Worm (Caenorhabditis elegans) whole organism, mixed stage, embryonic: ENCODE data around the gene Y54F10BM.9.

ENCODE experiments used
- M03D4.4 ChIP-seq: sonication (generic microtip); optimal IDR thresholded peaks from 2 replicates; lab custom pipeline; 2017; ENCODE audit warnings: mild to moderate bottlenecking, missing genetic modification characterization, missing compliant biosample characterization
- bed-3 ChIP-seq: fragments of 200-800 bp; sonication (Bioruptor generic); optimal IDR thresholded peaks from 3 replicates; lab custom pipeline; 2018; ENCODE audit warnings: mild to moderate bottlenecking, missing genetic modification characterization, moderate library complexity, missing compliant biosample characterization
- blmp-1 ChIP-seq: fragments of 150-350 bp; optimal IDR thresholded peaks from 2 replicates; lab custom pipeline; 2014; ENCODE audit warnings: missing biosample characterization, missing genetic modification characterization
- ceh-39 ChIP-seq: fragments of 150-350 bp; optimal IDR thresholded peaks from 2 replicates; lab custom pipeline; 2014; ENCODE audit warnings: missing biosample characterization, missing genetic modification characterization
- ceh-43 ChIP-seq: fragments of 200-800 bp; sonication (Bioruptor generic); optimal IDR thresholded peaks from 2 replicates; lab custom pipeline; 2018; ENCODE audit warnings: mild to moderate bottlenecking, missing genetic modification characterization, moderate library complexity, missing compliant biosample characterization
- ceh-83 ChIP-seq: fragments of 200-800 bp; sonication (Bioruptor generic); optimal IDR thresholded peaks from 2 replicates; lab custom pipeline; 2018; ENCODE audit warnings: mild to moderate bottlenecking, missing genetic modification characterization, missing compliant biosample characterization
- drap-1 ChIP-seq: fragments of 200-800 bp; sonication (Bioruptor generic); optimal IDR thresholded peaks from 3 replicates; lab custom pipeline; 2018; ENCODE audit warnings: mild to moderate bottlenecking, missing genetic modification characterization, missing compliant biosample characterization
- elt-1 ChIP-seq: sonication (generic microtip); optimal IDR thresholded peaks from 2 replicates; lab custom pipeline; 2017; ENCODE audit warnings: missing genetic modification characterization, mild to moderate bottlenecking, missing compliant biosample characterization, antibody characterized with exemption, moderate library complexity, borderline replicate concordance; ENCODE audit not compliant: insufficient read depth
- elt-3 ChIP-seq: fragments of 150-350 bp; optimal IDR thresholded peaks from 2 replicates; lab custom pipeline; 2014; ENCODE audit warnings: missing biosample characterization, missing genetic modification characterization
- flh-1 ChIP-seq: fragments of 200-800 bp; sonication (Bioruptor generic); optimal IDR thresholded peaks from 2 replicates; lab custom pipeline; 2018; ENCODE audit warnings: mild to moderate bottlenecking, missing genetic modification characterization, moderate library complexity, missing compliant biosample characterization
- ham-2 ChIP-seq: fragments of 200-800 bp; sonication (Bioruptor generic); optimal IDR thresholded peaks from 2 replicates; lab custom pipeline; 2018; ENCODE audit warnings: mild to moderate bottlenecking, missing genetic modification characterization, missing compliant biosample characterization
- lin-13 ChIP-seq: fragments of 150-350 bp; optimal IDR thresholded peaks from 2 replicates; lab custom pipeline; 2014; ENCODE audit warnings: missing biosample characterization, missing genetic modification characterization
- lin-32 ChIP-seq: fragments of 200-800 bp; sonication (Bioruptor generic); optimal IDR thresholded peaks from 2 replicates; lab custom pipeline; 2018; ENCODE audit warnings: mild to moderate bottlenecking, missing genetic modification characterization, missing compliant biosample characterization
- lsy-2 ChIP-seq: fragments of 150-350 bp; optimal IDR thresholded peaks from 2 replicates; lab custom pipeline; 2014; ENCODE audit warnings: missing biosample characterization, missing genetic modification characterization
- mab-5 ChIP-seq: fragments of 150-350 bp; optimal IDR thresholded peaks from 2 replicates; lab custom pipeline; 2014; ENCODE audit warnings: missing biosample characterization, missing genetic modification characterization
- nhr-12 ChIP-seq: fragments of 150-350 bp; optimal IDR thresholded peaks from 2 replicates; lab custom pipeline; 2014; ENCODE audit warnings: missing biosample characterization, missing genetic modification characterization
- nhr-2 ChIP-seq: fragments of 150-350 bp; optimal IDR thresholded peaks from 2 replicates; lab custom pipeline; 2014; ENCODE audit warnings: missing biosample characterization, missing genetic modification characterization
- nhr-237 ChIP-seq: fragments of 150-350 bp; optimal IDR thresholded peaks from 2 replicates; lab custom pipeline; 2014; ENCODE audit warnings: missing biosample characterization, missing genetic modification characterization
- nhr-28 ChIP-seq: fragments of 150-350 bp; optimal IDR thresholded peaks from 2 replicates; lab custom pipeline; 2014; ENCODE audit warnings: missing biosample characterization, missing genetic modification characterization
- nhr-76 ChIP-seq: sonication (generic microtip); optimal IDR thresholded peaks from 2 replicates; lab custom pipeline; 2017; ENCODE audit warnings: missing biosample characterization, missing genetic modification characterization
- pha-4 ChIP-seq: fragments of 150-350 bp; optimal IDR thresholded peaks from 2 replicates; lab custom pipeline; 2018; ENCODE audit warnings: missing biosample characterization, missing genetic modification reagents, missing genetic modification characterization
- sem-2 ChIP-seq: fragments of 200-800 bp; sonication (Bioruptor generic); optimal IDR thresholded peaks from 2 replicates; lab custom pipeline; 2018; ENCODE audit warnings: mild to moderate bottlenecking, missing genetic modification characterization, missing compliant biosample characterization
- snpc-4 ChIP-seq: fragments of 150-350 bp; optimal IDR thresholded peaks from 2 replicates; lab custom pipeline; 2014; ENCODE audit warnings: missing biosample characterization, missing genetic modification characterization
- sptf-1 ChIP-seq: sonication (generic microtip); optimal IDR thresholded peaks from 2 replicates; lab custom pipeline; 2017; ENCODE audit warnings: mild to moderate bottlenecking, missing genetic modification characterization, moderate library complexity, missing compliant biosample characterization
- tbx-8 ChIP-seq: fragments of 200-800 bp; sonication (Bioruptor generic); optimal IDR thresholded peaks from 2 replicates; lab custom pipeline; 2018; ENCODE audit warnings: mild to moderate bottlenecking, missing genetic modification characterization, moderate library complexity, missing compliant biosample characterization
- unc-120 ChIP-seq: sonication (generic microtip); optimal IDR thresholded peaks from 2 replicates; lab custom pipeline; 2017; ENCODE audit warnings: missing genetic modification characterization, missing compliant biosample characterization; ENCODE audit not compliant: poor library complexity, severe bottlenecking
- unc-39 ChIP-seq: fragments of 150-350 bp; optimal IDR thresholded peaks from 2 replicates; lab custom pipeline; 2014; ENCODE audit warnings: missing biosample characterization, missing genetic modification characterization
- unc-62 ChIP-seq: fragments of 150-350 bp; optimal IDR thresholded peaks from 2 replicates; lab custom pipeline; 2014; ENCODE audit warnings: missing biosample characterization, missing genetic modification reagents, missing genetic modification characterization
- zip-8 ChIP-seq: fragments of 150-350 bp; optimal IDR thresholded peaks from 2 replicates; lab custom pipeline; 2014; ENCODE audit warnings: missing biosample characterization, missing genetic modification characterization
- ztf-11 ChIP-seq: fragments of 150-350 bp; optimal IDR thresholded peaks from 2 replicates; lab custom pipeline; 2014; ENCODE audit warnings: missing biosample characterization, missing genetic modification characterization

Gene Y54F10BM.9

ce11 chrIII:2283341-2283847 is 21.3 kb downstream of the Y54F10BM.9 start:
- TF ChIP-seq ham-2 (GFP tag; lab: Kevin White, UChicago) (no peak), elt-1 (tag; lab: Kevin White, UChicago) (no peak), blmp-1 (tag; lab: Kevin White, UChicago) (no peak), elt-3 (no peak), snpc-4 (tag; lab: Kevin White, UChicago) (no peak), bed-3 (no peak), ztf-11 (tag; lab: Kevin White, UChicago) (no peak), nhr-76 (no peak), mab-5 (tag; lab: Kevin White, UChicago) (no peak), tbx-8 (no peak), unc-62 (no peak), lin-32 (GFP tag; lab: Kevin White, UChicago) (no peak), nhr-28 (tag; lab: Kevin White, UChicago) (no peak), lsy-2 (tag; lab: Kevin White, UChicago) (no peak), nhr-2 (no peak), unc-120 (no peak), ceh-39 (tag; lab: Kevin White, UChicago) (no peak)

DNA sequence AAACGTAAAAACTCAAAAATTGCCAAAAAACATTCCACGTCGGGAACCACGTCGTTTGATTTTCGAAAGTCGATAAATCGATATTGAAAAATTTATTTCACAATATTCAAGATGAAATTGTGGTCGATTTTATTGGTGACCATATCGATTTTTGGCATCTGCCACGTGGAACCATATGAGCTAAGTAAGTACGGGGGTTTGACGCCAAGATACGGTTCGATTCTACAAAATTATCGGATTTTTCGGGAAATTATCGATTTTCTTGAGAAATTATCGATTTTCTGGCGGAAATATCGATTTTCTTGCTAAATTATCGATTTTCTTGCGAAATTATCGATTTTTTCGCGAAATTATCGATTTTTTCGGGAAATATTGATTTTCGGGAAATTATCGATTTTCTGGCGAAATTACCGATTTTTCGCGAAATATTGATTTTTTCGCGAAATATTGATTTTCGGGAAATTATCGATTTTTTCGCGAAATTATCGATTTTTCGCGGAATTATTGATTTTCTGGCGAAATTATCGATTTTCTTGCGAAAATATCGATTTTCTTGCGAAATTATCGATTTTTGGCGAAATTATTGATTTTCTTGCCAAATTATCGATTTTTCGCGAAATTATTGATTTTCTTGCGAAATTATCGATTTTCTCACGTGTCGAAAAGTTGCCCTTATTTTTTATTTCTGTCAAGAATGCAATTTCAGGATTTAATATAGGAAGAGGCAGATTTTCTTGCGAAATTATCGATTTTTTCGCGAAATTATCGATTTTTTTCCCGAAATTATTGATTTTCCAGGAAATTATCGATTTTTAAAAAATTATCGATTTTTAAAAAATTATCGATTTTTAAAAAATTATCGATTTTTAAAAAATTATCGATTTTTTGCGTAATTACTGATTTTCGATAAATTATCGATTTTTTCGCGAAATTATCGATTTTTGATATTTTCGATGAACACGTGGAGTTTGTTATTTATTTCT is 22.5 kb downstream of the Y54F10BM.9 start, which contains the start of gene Y54F10BM.3:
Gene Y54F10BM.3 (plus strand): TSS at position 51 of the 983 bp plus-strand sequence.
- TF ChIP-seq unc-39 (tag; lab: Kevin White, UChicago) (no peak), mab-5 (tag; lab: Kevin White, UChicago) (no peak), flh-1 (GFP tag; lab: Kevin White, UChicago) (no peak), ceh-39 (tag; lab: Kevin White, UChicago) (peak; percentile 25), lin-32 (GFP tag; lab: Kevin White, UChicago) (no peak), pha-4 (no peak), M03D4.4 (tag; lab: Kevin White, UChicago) (no peak), sptf-1 (tag; lab: Kevin White, UChicago) (peak; percentile 23), tbx-8 (no peak), elt-1 (tag; lab: Kevin White, UChicago) (no peak), ceh-83 (GFP tag; lab: Kevin White, UChicago) (no peak)

DNA sequence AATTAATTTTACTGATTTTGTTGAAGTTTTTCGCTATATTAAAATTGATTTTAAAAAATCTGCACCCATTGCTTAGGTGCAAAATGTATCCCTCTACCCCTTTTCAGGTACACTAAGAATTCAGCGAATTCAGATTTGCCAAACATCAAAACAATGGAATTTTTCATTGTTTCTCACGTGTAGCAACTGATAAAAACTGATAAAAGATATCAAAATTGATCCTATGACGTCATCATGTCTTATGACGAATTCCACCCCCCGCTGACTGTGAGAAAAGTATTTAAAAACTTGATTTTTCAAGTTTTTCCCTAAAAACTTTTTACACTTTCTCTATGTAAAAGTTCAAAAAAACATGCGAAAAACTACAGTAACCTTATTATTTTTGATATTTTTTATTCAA is 24.2 kb downstream of the Y54F10BM.9 start, which contains the start of gene Y54F10BM.22:
Gene Y54F10BM.22 (plus strand): TSS at position 331 of the 400 bp plus-strand sequence.
- TF ChIP-seq snpc-4 (tag; lab: Kevin White, UChicago) (no peak), nhr-237 (tag; lab: Kevin White, UChicago) (no peak), zip-8 (tag; lab: Kevin White, UChicago) (peak; percentile 8), M03D4.4 (tag; lab: Kevin White, UChicago) (no peak), unc-120 (no peak), nhr-76 (no peak)

DNA sequence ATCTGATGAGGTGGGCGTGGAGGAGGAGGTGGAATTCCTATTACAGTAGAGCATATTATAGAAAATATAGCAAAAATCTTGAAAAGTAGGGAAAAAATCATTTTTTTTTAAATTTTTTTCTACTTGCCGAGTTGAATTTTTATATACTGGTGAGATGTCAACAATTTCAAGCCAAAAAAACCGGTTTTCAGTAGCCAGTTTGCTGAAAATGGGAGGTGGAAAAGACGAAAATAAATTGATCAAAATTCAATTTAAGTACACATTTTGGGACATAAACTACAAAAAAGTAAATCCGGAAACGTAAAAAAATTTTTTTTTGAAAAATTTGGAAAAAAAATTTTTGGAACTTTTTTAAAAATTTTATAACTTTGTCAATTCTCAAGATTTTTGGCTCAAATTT is 25.3 kb downstream of the Y54F10BM.9 start, which contains the start of gene Y54F10BM.23:
Gene Y54F10BM.23 (minus strand): TSS at position 101 of the 400 bp plus-strand sequence.
- no peak for TF ChIP-seq ztf-11 (tag; lab: Kevin White, UChicago)
- no peak for TF ChIP-seq drap-1
- TF ChIP-seq M03D4.4 (tag; lab: Kevin White, UChicago), result no peak
- TF ChIP-seq, all 35 proteins: peak for 0

DNA sequence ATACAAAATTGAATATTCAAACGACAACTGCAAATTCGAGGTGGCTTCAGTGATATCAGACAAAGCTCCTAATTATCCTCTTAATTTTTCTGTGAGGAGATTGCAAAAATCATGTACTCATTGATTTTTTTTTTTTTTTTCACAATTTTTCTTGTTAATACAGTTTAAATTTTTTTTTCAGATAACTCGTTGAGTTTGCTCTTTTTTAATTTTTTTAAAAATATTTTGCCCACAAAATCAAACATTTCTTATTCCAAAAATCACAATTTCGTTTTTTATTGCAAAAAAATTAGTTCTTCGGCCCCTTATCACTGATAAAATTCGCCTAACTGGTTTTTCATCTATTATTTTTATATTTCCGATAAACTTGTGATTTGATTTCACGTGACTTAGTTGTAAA is 27.9 kb downstream of the Y54F10BM.9 start, which contains the start of gene Y54F10BM.21:
Gene Y54F10BM.21 (plus strand): TSS at position 301 of the 400 bp plus-strand sequence.
- no peak for TF ChIP-seq nhr-76
- no peak for TF ChIP-seq bed-3
- TF ChIP-seq lin-13 (tag; lab: Kevin White, UChicago), result no peak
- no peak for TF ChIP-seq ceh-83 (GFP tag; lab: Kevin White, UChicago)
- no peak for TF ChIP-seq snpc-4 (tag; lab: Kevin White, UChicago)
- no peak for TF ChIP-seq unc-120
- no peak for TF ChIP-seq sem-2
- no peak for TF ChIP-seq zip-8 (tag; lab: Kevin White, UChicago)
- TF ChIP-seq sptf-1 (tag; lab: Kevin White, UChicago), result no peak
- TF ChIP-seq nhr-12, result no peak
- TF ChIP-seq ceh-43 (GFP tag; lab: Kevin White, UChicago), result no peak
- TF ChIP-seq unc-39 (tag; lab: Kevin White, UChicago), result no peak
- TF ChIP-seq, all 35 proteins: peak for 0
